Fruit fly (Drosophila melanogaster) whole organism: ENCODE measurements around the gene CecA1.

Source experiments
- CG8478 ChIP-seq: fragments of >200 bp; optimal IDR thresholded peaks from 2 replicates; lab custom pipeline; 2018; ENCODE audit warnings: inconsistent platforms
- Dll ChIP-seq: fragments of >200 bp; optimal IDR thresholded peaks from 2 replicates; lab custom pipeline; 2017
- EcR ChIP-seq, 2 experiments: fragments of >200 bp; optimal IDR thresholded peaks; 2 replicates each; lab custom pipeline; 2017; ENCODE audit warnings: missing biosample characterization in 2 of 2, missing genetic modification characterization in 2 of 2, missing genetic modification reagents in 2 of 2
- pan ChIP-seq: fragments of >200 bp; optimal IDR thresholded peaks from 2 replicates; lab custom pipeline; 2017
- psq ChIP-seq: fragments of >200 bp; optimal IDR thresholded peaks from 2 replicates; lab custom pipeline; 2017
- usp ChIP-seq: fragments of >200 bp; optimal IDR thresholded peaks from 2 replicates; lab custom pipeline; 2017; ENCODE audit warnings: missing biosample characterization, missing genetic modification characterization, mixed read lengths

Gene CecA1

dm6 chr3R:30222236-30222635 lies 11.6 kb downstream of the CecA1 start:
- TF ChIP-seq CG8478 (lab: Kevin White, UChicago) (no peak), Dll (lab: Kevin White, UChicago) (no peak), pan (no peak), usp (no peak), EcR (GFP tag; optimal IDR thresholded peaks at IDR 0.05; lab: Kevin White, UChicago) (no peak), psq (lab: Kevin White, UChicago) (no peak)

dm6 chr3R:30224577-30224976 lies 13.9 kb downstream of the CecA1 start:
- TF ChIP-seq EcR (GFP tag; optimal IDR thresholded peaks at IDR 0.05; lab: Kevin White, UChicago) (no peak), psq (lab: Kevin White, UChicago) (no peak), Dll (lab: Kevin White, UChicago) (no peak), CG8478 (lab: Kevin White, UChicago) (no peak), usp (no peak), pan (no peak)

dm6 chr3R:30235253-30235652 lies 24.6 kb downstream of the CecA1 start:
- no peak for TF ChIP-seq pan
- TF ChIP-seq EcR (GFP tag; optimal IDR thresholded peaks at IDR 0.05; lab: Kevin White, UChicago), result no peak
- TF ChIP-seq CG8478 (lab: Kevin White, UChicago), result no peak

dm6 chr3R:30236994-30237393 lies 26.3 kb downstream of the CecA1 start:
- TF ChIP-seq pan, result no peak
- no peak for TF ChIP-seq EcR (GFP tag; optimal IDR thresholded peaks at IDR 0.05; lab: Kevin White, UChicago)
- no peak for TF ChIP-seq psq (lab: Kevin White, UChicago)
- TF ChIP-seq CG8478 (lab: Kevin White, UChicago), result no peak
- TF ChIP-seq usp, result no peak
- no peak for TF ChIP-seq Dll (lab: Kevin White, UChicago)

dm6 chr3R:30237634-30238033 lies 27.0 kb downstream of the CecA1 start, which contains the start of gene CG43448:
CG43448 (minus strand) TSS chr3R:30237734.
- TF ChIP-seq usp (no peak), EcR (GFP tag; optimal IDR thresholded peaks at IDR 0.05; lab: Kevin White, UChicago) (no peak), psq (lab: Kevin White, UChicago) (no peak), pan (no peak), CG8478 (lab: Kevin White, UChicago) (no peak)

dm6 chr3R:30240245-30240644 lies 29.6 kb downstream of the CecA1 start:
- TF ChIP-seq Dll (lab: Kevin White, UChicago) (no peak), usp (no peak), CG8478 (lab: Kevin White, UChicago) (no peak), psq (lab: Kevin White, UChicago) (no peak), EcR (GFP tag; optimal IDR thresholded peaks at IDR 0.05; lab: Kevin White, UChicago) (no peak), pan (no peak)

- TF ChIP-seq Dll (lab: Kevin White, UChicago) (no peak), CG8478 (lab: Kevin White, UChicago) (no peak), pan (no peak), EcR (GFP tag; optimal IDR thresholded peaks at IDR 0.05; lab: Kevin White, UChicago) (no peak), usp (no peak), psq (lab: Kevin White, UChicago) (no peak)
Measured at dm6 chr3R:30243262-30243815, 32.7 kb downstream of the CecA1 start, which contains the start of gene CG9737. CG9737 (minus strand) TSS chr3R:30243312.

- TF ChIP-seq usp, result no peak
- TF ChIP-seq CG8478 (lab: Kevin White, UChicago), result no peak
- TF ChIP-seq psq (lab: Kevin White, UChicago), result no peak
- no peak for TF ChIP-seq EcR (GFP tag; optimal IDR thresholded peaks at IDR 0.05; lab: Kevin White, UChicago)
- no peak for TF ChIP-seq pan
- no peak for TF ChIP-seq Dll (lab: Kevin White, UChicago)
Measured at dm6 chr3R:30245739-30246589, 35.3 kb downstream of the CecA1 start.

dm6 chr3R:30246603-30247002 lies 35.9 kb downstream of the CecA1 start, which contains the start of gene CG9733:
CG9733 (minus strand) TSS chr3R:30246703.
- no peak for TF ChIP-seq usp
- no peak for TF ChIP-seq EcR (GFP tag; optimal IDR thresholded peaks at IDR 0.05; lab: Kevin White, UChicago)
- no peak for TF ChIP-seq CG8478 (lab: Kevin White, UChicago)
- TF ChIP-seq psq (lab: Kevin White, UChicago), result no peak
- TF ChIP-seq pan, result no peak
- no peak for TF ChIP-seq Dll (lab: Kevin White, UChicago)

- TF ChIP-seq pan (no peak), psq (lab: Kevin White, UChicago) (no peak), usp (no peak), Dll (lab: Kevin White, UChicago) (no peak), CG8478 (lab: Kevin White, UChicago) (no peak), EcR (GFP tag; optimal IDR thresholded peaks at IDR 0.05; lab: Kevin White, UChicago) (no peak)
Measured at dm6 chr3R:30247802-30248363, 37.2 kb downstream of the CecA1 start.

- TF ChIP-seq psq (lab: Kevin White, UChicago) (no peak), CG8478 (lab: Kevin White, UChicago) (no peak), Dll (lab: Kevin White, UChicago) (no peak), pan (no peak), EcR (GFP tag; optimal IDR thresholded peaks at IDR 0.05; lab: Kevin White, UChicago) (no peak), usp (no peak)
Measured at dm6 chr3R:30248565-30248964, 37.9 kb downstream of the CecA1 start.

dm6 chr3R:30249283-30249682 lies 38.6 kb downstream of the CecA1 start, which contains the start of gene CG34299:
CG34299 (plus strand) TSS chr3R:30249583.
- TF ChIP-seq pan (no peak), CG8478 (lab: Kevin White, UChicago) (no peak), psq (lab: Kevin White, UChicago) (no peak)
